Fruit fly (Drosophila melanogaster) whole organism, embryonic: ENCODE measurements around the gene CG1532.
A peak's percentile ranks its signal among the peaks of the same experiment; 100 is the strongest.

Experiments used
- B-H2 ChIP-seq: fragments of 200-800 bp; sonication (Bioruptor generic); optimal IDR thresholded peaks from 2 replicates; lab custom pipeline; 2018; ENCODE audit warnings: missing biosample characterization, mild to moderate bottlenecking, missing genetic modification characterization
- CG11085 ChIP-seq: fragments of 200-800 bp; sonication (Bioruptor generic); IDR thresholded peaks from 2 replicates; pipeline ENCODE4 v1.3.6; 2022; ENCODE audit warnings: missing biosample characterization, missing genetic modification characterization
- CG11247 ChIP-seq: fragments of 200-800 bp; sonication (Bioruptor generic); IDR thresholded peaks from 2 replicates; pipeline ENCODE4 v1.3.6; 2022; ENCODE audit warnings: missing biosample characterization, missing genetic modification characterization
- CG12942 ChIP-seq: fragments of 200-800 bp; sonication (Bioruptor generic); optimal IDR thresholded peaks from 3 replicates; lab custom pipeline; 2016; ENCODE audit warnings: missing biosample characterization, missing genetic modification characterization
- CG13624 ChIP-seq: fragments of 200-800 bp; sonication (Bioruptor generic); optimal IDR thresholded peaks from 2 replicates; lab custom pipeline; 2016; ENCODE audit warnings: missing biosample characterization, missing genetic modification characterization
- CG15073 ChIP-seq: fragments of 200-800 bp; sonication (Bioruptor generic); optimal IDR thresholded peaks from 2 replicates; lab custom pipeline; 2016; ENCODE audit warnings: missing biosample characterization, missing genetic modification characterization
- CG15479 ChIP-seq: fragments of 200-800 bp; sonication (Bioruptor generic); optimal IDR thresholded peaks from 3 replicates; lab custom pipeline; 2019; ENCODE audit warnings: missing biosample characterization, mild to moderate bottlenecking, missing genetic modification characterization, moderate library complexity
- CG18262 ChIP-seq: fragments of 200-800 bp; optimal IDR thresholded peaks from 3 replicates; lab custom pipeline; 2019; ENCODE audit warnings: missing biosample characterization, mild to moderate bottlenecking, missing genetic modification characterization, moderate library complexity
- CG2120 ChIP-seq: fragments of 200-800 bp; sonication (Bioruptor generic); optimal IDR thresholded peaks from 3 replicates; lab custom pipeline; 2016; ENCODE audit warnings: missing biosample characterization, missing genetic modification characterization
- CG2678 ChIP-seq: fragments of 200-800 bp; sonication (Bioruptor generic); optimal IDR thresholded peaks from 3 replicates; lab custom pipeline; 2019; ENCODE audit warnings: missing biosample characterization, mild to moderate bottlenecking, missing genetic modification characterization, moderate library complexity
- CG3065 ChIP-seq: fragments of 200-800 bp; sonication (Bioruptor generic); optimal IDR thresholded peaks from 2 replicates; lab custom pipeline; 2016; ENCODE audit warnings: missing biosample characterization, missing genetic modification characterization
- CG4424 ChIP-seq: fragments of 200-800 bp; sonication (Bioruptor generic); optimal IDR thresholded peaks from 3 replicates; lab custom pipeline; 2016; ENCODE audit warnings: missing biosample characterization, missing genetic modification characterization
- CG4730 ChIP-seq: fragments of 200-800 bp; sonication (Bioruptor generic); IDR thresholded peaks from 2 replicates; pipeline ENCODE4 v1.3.6; 2022; ENCODE audit warnings: missing biosample characterization, missing genetic modification characterization
- CG4820 ChIP-seq: fragments of 200-800 bp; sonication (Bioruptor generic); optimal IDR thresholded peaks from 3 replicates; lab custom pipeline; 2016; ENCODE audit warnings: missing biosample characterization, missing genetic modification characterization
- CG6654 ChIP-seq: fragments of 200-800 bp; sonication (Bioruptor generic); optimal IDR thresholded peaks from 2 replicates; lab custom pipeline; 2017; ENCODE audit warnings: missing biosample characterization, mild to moderate bottlenecking, missing genetic modification characterization
- CG7556 ChIP-seq: fragments of 200-800 bp; sonication (Bioruptor generic); optimal IDR thresholded peaks from 2 replicates; lab custom pipeline; 2017; ENCODE audit warnings: missing biosample characterization, mild to moderate bottlenecking, missing genetic modification characterization
- CG8924 ChIP-seq: fragments of 200-800 bp; optimal IDR thresholded peaks from 3 replicates; lab custom pipeline; 2019; ENCODE audit warnings: missing biosample characterization, mild to moderate bottlenecking, missing genetic modification characterization, moderate library complexity
- CG9437 ChIP-seq: fragments of 200-800 bp; sonication (Bioruptor generic); optimal IDR thresholded peaks from 2 replicates; lab custom pipeline; 2018; ENCODE audit warnings: missing biosample characterization, mild to moderate bottlenecking, missing genetic modification characterization
- CG9797 ChIP-seq: fragments of 200-800 bp; sonication (Bioruptor generic); optimal IDR thresholded peaks from 3 replicates; lab custom pipeline; 2018; ENCODE audit warnings: missing biosample characterization, mild to moderate bottlenecking, missing genetic modification characterization
- CHES-1-like ChIP-seq: fragments of 200-800 bp; sonication (Bioruptor generic); optimal IDR thresholded peaks from 2 replicates; lab custom pipeline; 2016; ENCODE audit warnings: missing biosample characterization, missing genetic modification characterization
- Chrac-16 ChIP-seq: fragments of 200-800 bp; sonication (Bioruptor generic); optimal IDR thresholded peaks from 3 replicates; lab custom pipeline; 2016; ENCODE audit warnings: missing biosample characterization, missing genetic modification characterization
- Dip3 ChIP-seq: fragments of 200-800 bp; sonication (Bioruptor generic); optimal IDR thresholded peaks from 3 replicates; lab custom pipeline; 2016; ENCODE audit warnings: missing biosample characterization, missing genetic modification characterization
- Drgx ChIP-seq: fragments of 200-800 bp; sonication (Bioruptor generic); IDR thresholded peaks from 2 replicates; pipeline ENCODE4 v1.3.6; 2022; ENCODE audit warnings: missing biosample characterization, missing genetic modification characterization
- GATAe ChIP-seq: fragments of 200-800 bp; sonication (Bioruptor generic); conservative IDR thresholded peaks from 2 replicates; pipeline ENCODE4 v1.3.6; 2022; ENCODE audit warnings: missing biosample characterization, missing genetic modification characterization
- HmgD ChIP-seq: fragments of 200-800 bp; sonication (Bioruptor generic); optimal IDR thresholded peaks from 3 replicates; lab custom pipeline; 2016; ENCODE audit warnings: missing biosample characterization, missing genetic modification characterization
- HmgZ ChIP-seq: fragments of 200-800 bp; sonication (Bioruptor generic); optimal IDR thresholded peaks from 2 replicates; lab custom pipeline; 2018; ENCODE audit warnings: missing biosample characterization, mild to moderate bottlenecking, missing genetic modification characterization
- Lim3 ChIP-seq: fragments of 200-800 bp; sonication (Bioruptor generic); IDR thresholded peaks from 2 replicates; pipeline ENCODE4 v1.3.6; 2022; ENCODE audit warnings: missing biosample characterization, missing genetic modification characterization
- Oaz ChIP-seq: fragments of 200-800 bp; sonication (Bioruptor generic); IDR thresholded peaks from 2 replicates; pipeline ENCODE4 v1.3.6; 2022; ENCODE audit warnings: missing biosample characterization, missing genetic modification characterization
- PHDP ChIP-seq: fragments of 200-800 bp; sonication (Bioruptor generic); optimal IDR thresholded peaks from 3 replicates; lab custom pipeline; 2018; ENCODE audit warnings: missing biosample characterization, mild to moderate bottlenecking, missing genetic modification characterization, moderate library complexity
- Sry-δ ChIP-seq: fragments of 200-800 bp; sonication (Bioruptor generic); optimal IDR thresholded peaks from 2 replicates; lab custom pipeline; 2016; ENCODE audit warnings: missing biosample characterization, missing genetic modification characterization
- Taf1 ChIP-seq: fragments of 200-800 bp; sonication (Bioruptor generic); IDR thresholded peaks from 2 replicates; pipeline ENCODE4 v1.3.6; 2022; ENCODE audit warnings: missing biosample characterization, missing genetic modification characterization
- amos ChIP-seq: fragments of 200-800 bp; sonication (Bioruptor generic); IDR thresholded peaks from 2 replicates; pipeline ENCODE4 v1.3.6; 2022; ENCODE audit warnings: missing biosample characterization, missing genetic modification characterization; ENCODE audit not compliant: partially characterized antibody
- ap ChIP-seq: fragments of 200-800 bp; sonication (Bioruptor generic); IDR thresholded peaks from 2 replicates; pipeline ENCODE4 v1.3.6; 2022; ENCODE audit warnings: missing biosample characterization, missing genetic modification characterization
- az2 ChIP-seq: fragments of 200-800 bp; sonication (Bioruptor generic); optimal IDR thresholded peaks from 3 replicates; lab custom pipeline; 2016; ENCODE audit warnings: missing biosample characterization, missing genetic modification characterization
- bab2 ChIP-seq: fragments of 200-800 bp; sonication (Bioruptor generic); optimal IDR thresholded peaks from 2 replicates; lab custom pipeline; 2016; ENCODE audit warnings: missing biosample characterization, missing genetic modification characterization
- bigmax ChIP-seq: fragments of 200-800 bp; sonication (Bioruptor generic); optimal IDR thresholded peaks from 2 replicates; lab custom pipeline; 2018; ENCODE audit warnings: missing biosample characterization, mild to moderate bottlenecking, missing genetic modification characterization
- emc ChIP-seq: fragments of 200-800 bp; sonication (Bioruptor generic); optimal IDR thresholded peaks from 2 replicates; lab custom pipeline; 2016; ENCODE audit warnings: missing biosample characterization, missing genetic modification characterization
- ems ChIP-seq: fragments of 200-800 bp; sonication (Bioruptor generic); optimal IDR thresholded peaks from 3 replicates; lab custom pipeline; 2016; ENCODE audit warnings: missing biosample characterization, missing genetic modification characterization
- fd96Cb ChIP-seq: fragments of 200-800 bp; sonication (Bioruptor generic); optimal IDR thresholded peaks from 2 replicates; lab custom pipeline; 2018; ENCODE audit warnings: missing biosample characterization, mild to moderate bottlenecking, missing genetic modification characterization, moderate library complexity
- kah ChIP-seq: fragments of 200-800 bp; sonication (Bioruptor generic); optimal IDR thresholded peaks from 2 replicates; lab custom pipeline; 2018; ENCODE audit warnings: missing biosample characterization, mild to moderate bottlenecking, missing genetic modification characterization
- kni ChIP-seq: fragments of 200-800 bp; sonication (Bioruptor generic); optimal IDR thresholded peaks from 3 replicates; lab custom pipeline; 2017; ENCODE audit warnings: mild to moderate bottlenecking, missing biosample characterization, missing genetic modification reagents, missing genetic modification characterization
- mam ChIP-seq: fragments of 200-800 bp; sonication (Bioruptor generic); optimal IDR thresholded peaks from 3 replicates; lab custom pipeline; 2016; ENCODE audit warnings: missing biosample characterization, missing genetic modification characterization
- nom ChIP-seq: fragments of 200-800 bp; sonication (Bioruptor generic); optimal IDR thresholded peaks from 2 replicates; lab custom pipeline; 2017; ENCODE audit warnings: missing biosample characterization, missing genetic modification characterization, mild to moderate bottlenecking, moderate library complexity, missing genetic modification reagents
- peb ChIP-seq: fragments of 200-800 bp; sonication (Bioruptor generic); IDR thresholded peaks from 2 replicates; pipeline ENCODE4 v1.3.6; 2022; ENCODE audit warnings: missing biosample characterization, missing genetic modification characterization
- pfk ChIP-seq: fragments of 200-800 bp; sonication (Bioruptor generic); optimal IDR thresholded peaks from 2 replicates; lab custom pipeline; 2018; ENCODE audit warnings: missing biosample characterization, mild to moderate bottlenecking, missing genetic modification characterization, moderate library complexity
- pnt ChIP-seq: fragments of 200-800 bp; sonication (Bioruptor generic); optimal IDR thresholded peaks from 3 replicates; lab custom pipeline; 2016; ENCODE audit warnings: missing biosample characterization, missing genetic modification characterization
- ro ChIP-seq: fragments of 200-800 bp; sonication (Bioruptor generic); IDR thresholded peaks from 2 replicates; pipeline ENCODE4 v1.3.6; 2022; ENCODE audit warnings: missing biosample characterization, missing genetic modification characterization
- row ChIP-seq: fragments of 200-800 bp; sonication (Bioruptor generic); IDR thresholded peaks from 3 replicates; pipeline ENCODE4 v1.3.6; 2022; ENCODE audit warnings: missing biosample characterization, missing genetic modification characterization
- scrt ChIP-seq: fragments of 200-800 bp; sonication (Bioruptor generic); optimal IDR thresholded peaks from 2 replicates; lab custom pipeline; 2018; ENCODE audit warnings: missing biosample characterization, mild to moderate bottlenecking, missing genetic modification characterization, moderate library complexity
- sens ChIP-seq: fragments of 200-800 bp; sonication (Bioruptor generic); peaks from one replicate; lab custom pipeline; 2016; ENCODE audit warnings: missing biosample characterization, missing genetic modification characterization
- tll ChIP-seq, 2 experiments: fragments of 200-800 bp in 1 of 2; fragments of >200 bp in 1 of 2; sonication (Bioruptor generic) in 1 of 2; optimal IDR thresholded peaks; 2 replicates each; lab custom pipeline; 2017 to 2019; ENCODE audit warnings: missing biosample characterization in 2 of 2, missing genetic modification characterization in 2 of 2, mild to moderate bottlenecking in 1 of 2, moderate library complexity in 1 of 2

CG1532 gene

dm6 chrX:21058991-21059390, 30.8 kb upstream of the CG1532 start (continued):
- TF ChIP-seq GATAe (no peak), kni (GFP tag; lab: Kevin White, UChicago) (peak; percentile 92), CG12942 (GFP tag; lab: Kevin White, UChicago) (peak; percentile 89), pnt (GFP tag; lab: Kevin White, UChicago) (peak; percentile 90), ems (GFP tag; lab: Kevin White, UChicago) (peak; percentile 84), CG6654 (peak; percentile 78), mam (GFP tag; lab: Kevin White, UChicago) (peak; percentile 88), tll (GFP tag; optimal IDR thresholded peaks at IDR 0.05; lab: Kevin White, UChicago) (no peak), peb (GFP tag; lab: Robert Waterston, UW) (peak; percentile 42; the same call in 1 of the 2 replicates), sens (GFP tag; lab: Kevin White, UChicago) (peak; percentile 99), fd96Cb (peak; percentile 91), ro (GFP tag; lab: Robert Waterston, UW) (peak; percentile 38; the same call in 1 of the 2 replicates), CG4424 (GFP tag; lab: Kevin White, UChicago) (peak; percentile 86), CHES-1-like (GFP tag; lab: Kevin White, UChicago) (peak; percentile 89), Sry-δ (GFP tag; lab: Kevin White, UChicago) (peak; percentile 57), Lim3 (GFP tag; lab: Robert Waterston, UW) (peak; percentile 72; the same call in 1 of the 2 replicates), HmgD (GFP tag; lab: Kevin White, UChicago) (peak; percentile 73), CG3065 (peak; percentile 80), CG11247 (peak; percentile 69), amos (no peak), CG4730 (GFP tag; lab: Robert Waterston, UW) (peak; percentile 70; the same call in 1 of the 2 replicates), row (GFP tag; lab: Robert Waterston, UW) (peak; percentile 90), CG15073 (peak; percentile 61), scrt (GFP tag; lab: Kevin White, UChicago) (peak; percentile 74), PHDP (peak; percentile 93), Drgx (peak; percentile 63), CG8924 (peak; percentile 90), Taf1 (GFP tag; lab: Robert Waterston, UW) (peak; percentile 41; the same call in 1 of the 2 replicates), HmgZ (peak; percentile 90), ap (peak; percentile 79), bab2 (GFP tag; lab: Kevin White, UChicago) (peak; percentile 93), CG7556 (GFP tag; lab: Kevin White, UChicago) (peak; percentile 91), pfk (GFP tag; lab: Kevin White, UChicago) (no peak), CG2678 (tag; lab: Kevin White, UChicago) (peak; percentile 93), CG13624 (GFP tag; lab: Kevin White, UChicago) (peak; percentile 89), CG18262 (tag; lab: Kevin White, UChicago) (peak; percentile 87), Dip3 (peak; percentile 67), Oaz (GFP tag; lab: Robert Waterston, UW) (peak; percentile 61), Chrac-16 (GFP tag; lab: Kevin White, UChicago) (peak; percentile 84), nom (GFP tag; lab: Kevin White, UChicago) (peak; percentile 34), CG11085 (GFP tag; lab: Robert Waterston, UW) (peak; percentile 31; the same call in 1 of the 2 replicates), emc (GFP tag; lab: Kevin White, UChicago) (peak; percentile 39), bigmax (GFP tag; lab: Kevin White, UChicago) (no peak), kah (GFP tag; lab: Kevin White, UChicago) (peak; percentile 78), CG9437 (GFP tag; lab: Kevin White, UChicago) (peak; percentile 81), CG2120 (peak; percentile 87), CG9797 (no peak), B-H2 (GFP tag; lab: Kevin White, UChicago) (no peak), CG4820 (GFP tag; lab: Kevin White, UChicago) (peak; percentile 84), az2 (GFP tag; lab: Kevin White, UChicago) (peak; percentile 91), CG15479 (no peak)
